Fruit fly (Drosophila melanogaster) whole organism, adult: ENCODE results near the gene Or67a.

Source experiments
- CG12768 ChIP-seq: fragments of 200-800 bp; sonication (Bioruptor generic); optimal IDR thresholded peaks from 2 replicates; lab custom pipeline; 2017; ENCODE audit warnings: missing biosample characterization, missing genetic modification characterization, mild to moderate bottlenecking, moderate library complexity, missing genetic modification reagents
- Clk ChIP-seq: fragments of 200-800 bp; sonication (Bioruptor generic); optimal IDR thresholded peaks from 2 replicates; lab custom pipeline; 2017; ENCODE audit warnings: missing biosample characterization, missing genetic modification characterization
- Crg-1 ChIP-seq: fragments of 200-800 bp; sonication (Bioruptor generic); optimal IDR thresholded peaks from 2 replicates; lab custom pipeline; 2016; ENCODE audit warnings: missing biosample characterization, missing genetic modification characterization
- cic ChIP-seq: fragments of 200-800 bp; sonication (Bioruptor generic); optimal IDR thresholded peaks from 2 replicates; lab custom pipeline; 2017; ENCODE audit warnings: missing biosample characterization, mild to moderate bottlenecking, missing genetic modification characterization, moderate library complexity
- pad ChIP-seq: fragments of 200-800 bp; sonication (Bioruptor generic); optimal IDR thresholded peaks from 3 replicates; lab custom pipeline; 2017; ENCODE audit warnings: missing biosample characterization, missing genetic modification characterization, mild to moderate bottlenecking, moderate library complexity, missing genetic modification reagents

DNA sequence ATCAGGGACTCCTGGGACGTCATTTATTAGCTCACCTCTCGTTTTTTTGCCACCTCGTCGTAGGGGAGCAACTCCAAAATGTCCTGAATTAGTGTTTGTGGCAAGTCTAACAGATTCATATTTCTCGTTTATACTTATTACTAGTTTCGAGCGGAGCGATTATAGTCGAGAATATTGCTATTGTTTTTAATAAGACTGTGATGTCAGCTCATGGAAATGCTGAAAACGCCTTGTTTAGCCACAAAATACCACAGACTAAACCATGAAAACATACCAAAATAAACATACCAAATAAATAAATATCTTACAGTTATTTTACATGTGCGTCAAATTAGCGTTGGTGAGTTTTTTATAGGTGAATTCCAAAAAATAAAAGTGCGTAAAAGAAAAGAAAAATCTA lies 41.3 kb upstream of the Or67a start, which contains the start of gene pall:
- TF ChIP-seq pad (GFP tag; lab: Kevin White, UChicago) (no peak), Crg-1 (no peak), Clk (no peak), cic (no peak), CG12768 (GFP tag; lab: Kevin White, UChicago) (no peak)
